Fruit fly (Drosophila melanogaster) whole organism, embryonic: ENCODE data around the gene Ufd1.

ENCODE experiments used
- ATbp ChIP-seq: fragments of 200-800 bp; sonication (Bioruptor generic); optimal IDR thresholded peaks from 2 replicates; lab custom pipeline; 2017; ENCODE audit warnings: missing biosample characterization, mild to moderate bottlenecking, missing genetic modification characterization, missing genetic modification reagents
- Bgb ChIP-seq: fragments of 200-800 bp; sonication (Bioruptor generic); IDR thresholded peaks from 2 replicates; pipeline ENCODE4 v1.3.6; 2022; ENCODE audit warnings: missing biosample characterization, missing genetic modification characterization; ENCODE audit not compliant: partially characterized antibody
- CG10431 ChIP-seq: fragments of 200-800 bp; sonication (Bioruptor generic); optimal IDR thresholded peaks from 3 replicates; lab custom pipeline; 2018; ENCODE audit warnings: missing biosample characterization, mild to moderate bottlenecking, missing genetic modification characterization
- CG11398 ChIP-seq: fragments of 200-800 bp; sonication (Bioruptor generic); optimal IDR thresholded peaks from 2 replicates; lab custom pipeline; 2016; ENCODE audit warnings: missing biosample characterization, missing genetic modification characterization
- CG11696 ChIP-seq: fragments of 200-800 bp; sonication (Bioruptor generic); IDR thresholded peaks from 2 replicates; pipeline ENCODE4 v1.3.6; 2022; ENCODE audit warnings: missing biosample characterization, missing genetic modification characterization
- CG12744 ChIP-seq: fragments of 200-800 bp; sonication (Bioruptor generic); optimal IDR thresholded peaks from 2 replicates; lab custom pipeline; 2016; ENCODE audit warnings: missing biosample characterization, missing genetic modification characterization
- CG15269 ChIP-seq: fragments of 200-800 bp; sonication (Bioruptor generic); optimal IDR thresholded peaks from 2 replicates; lab custom pipeline; 2018; ENCODE audit warnings: missing biosample characterization, mild to moderate bottlenecking, missing genetic modification characterization, moderate library complexity
- CG1529 ChIP-seq: fragments of 200-800 bp; sonication (Bioruptor generic); optimal IDR thresholded peaks from 3 replicates; lab custom pipeline; 2018; ENCODE audit warnings: missing biosample characterization, missing genetic modification characterization
- CG2120 ChIP-seq: fragments of 200-800 bp; sonication (Bioruptor generic); optimal IDR thresholded peaks from 3 replicates; lab custom pipeline; 2016; ENCODE audit warnings: missing biosample characterization, missing genetic modification characterization
- CG2875 ChIP-seq: fragments of 200-800 bp; sonication (Bioruptor generic); optimal IDR thresholded peaks from 2 replicates; lab custom pipeline; 2017; ENCODE audit warnings: missing biosample characterization, mild to moderate bottlenecking, missing genetic modification characterization, missing genetic modification reagents
- CG32532 ChIP-seq: fragments of 200-800 bp; sonication (Bioruptor generic); IDR thresholded peaks from 2 replicates; pipeline ENCODE4 v1.3.6; 2022; ENCODE audit warnings: missing biosample characterization, missing genetic modification characterization
- CG33557 ChIP-seq: fragments of 200-800 bp; sonication (Bioruptor generic); optimal IDR thresholded peaks from 2 replicates; lab custom pipeline; 2019; ENCODE audit warnings: missing biosample characterization, mild to moderate bottlenecking, missing genetic modification characterization, moderate library complexity
- CG34376 ChIP-seq: fragments of 200-800 bp; sonication (Bioruptor generic); optimal IDR thresholded peaks from 2 replicates; lab custom pipeline; 2018; ENCODE audit warnings: missing biosample characterization, mild to moderate bottlenecking, missing genetic modification characterization
- CG4854 ChIP-seq: fragments of 200-800 bp; sonication (Bioruptor generic); optimal IDR thresholded peaks from 2 replicates; lab custom pipeline; 2016; ENCODE audit warnings: missing biosample characterization, missing genetic modification characterization, inconsistent platforms
- CG6654 ChIP-seq: fragments of 200-800 bp; sonication (Bioruptor generic); optimal IDR thresholded peaks from 2 replicates; lab custom pipeline; 2017; ENCODE audit warnings: missing biosample characterization, mild to moderate bottlenecking, missing genetic modification characterization
- CG6813 ChIP-seq: fragments of 200-800 bp; sonication (Bioruptor generic); optimal IDR thresholded peaks from 2 replicates; lab custom pipeline; 2017; ENCODE audit warnings: missing biosample characterization, missing genetic modification characterization, mild to moderate bottlenecking, moderate library complexity, missing genetic modification reagents
- CG8478 ChIP-seq: fragments of >200 bp; optimal IDR thresholded peaks from 2 replicates; lab custom pipeline; 2018
- CG8924 ChIP-seq: fragments of 200-800 bp; optimal IDR thresholded peaks from 3 replicates; lab custom pipeline; 2019; ENCODE audit warnings: missing biosample characterization, mild to moderate bottlenecking, missing genetic modification characterization, moderate library complexity
- CTCF ChIP-seq: fragments of 200-800 bp; sonication (Bioruptor generic); optimal IDR thresholded peaks from 2 replicates; lab custom pipeline; 2017; ENCODE audit warnings: missing biosample characterization, mild to moderate bottlenecking, missing genetic modification characterization, moderate library complexity
- D19A ChIP-seq: fragments of 200-800 bp; optimal IDR thresholded peaks from 3 replicates; lab custom pipeline; 2019; ENCODE audit warnings: missing biosample characterization, mild to moderate bottlenecking, missing genetic modification characterization, moderate library complexity
- Dad ChIP-seq: fragments of 200-800 bp; sonication (Bioruptor generic); optimal IDR thresholded peaks from 3 replicates; lab custom pipeline; 2016; ENCODE audit warnings: missing biosample characterization, missing genetic modification characterization
- E2f2 ChIP-seq: fragments of 200-800 bp; sonication (Bioruptor generic); IDR thresholded peaks from 2 replicates; pipeline ENCODE4 v1.3.6; 2022; ENCODE audit warnings: missing biosample characterization, missing genetic modification characterization
- Eip74EF ChIP-seq, 2 experiments: fragments of 200-800 bp in 1 of 2; fragments of >200 bp in 1 of 2; sonication (Bioruptor generic) in 1 of 2; optimal IDR thresholded peaks; 2 replicates each; lab custom pipeline; 2017 to 2019; ENCODE audit warnings: missing biosample characterization in 2 of 2, missing genetic modification characterization in 2 of 2, mild to moderate bottlenecking in 1 of 2, moderate library complexity in 1 of 2
- H2.0 ChIP-seq: fragments of 200-800 bp; sonication (Bioruptor generic); IDR thresholded peaks from 2 replicates; pipeline ENCODE4 v1.3.6; 2022; ENCODE audit warnings: missing biosample characterization, missing genetic modification characterization
- HLH3B ChIP-seq: fragments of 200-800 bp; sonication (Bioruptor generic); IDR thresholded peaks from 2 replicates; pipeline ENCODE4 v1.3.6; 2022; ENCODE audit warnings: missing biosample characterization, missing genetic modification characterization
- Lim3 ChIP-seq: fragments of 200-800 bp; sonication (Bioruptor generic); IDR thresholded peaks from 2 replicates; pipeline ENCODE4 v1.3.6; 2022; ENCODE audit warnings: missing biosample characterization, missing genetic modification characterization
- MTF-1 ChIP-seq: fragments of 200-800 bp; sonication (Bioruptor generic); optimal IDR thresholded peaks from 2 replicates; lab custom pipeline; 2018; ENCODE audit warnings: missing biosample characterization, mild to moderate bottlenecking, missing genetic modification characterization, borderline replicate concordance
- Med ChIP-seq: fragments of 200-800 bp; sonication (Bioruptor generic); peaks from one replicate; lab custom pipeline; 2016; ENCODE audit warnings: missing biosample characterization, missing genetic modification characterization, mild to moderate bottlenecking, inconsistent platforms, moderate library complexity
- Nf-YC ChIP-seq: fragments of 200-800 bp; optimal IDR thresholded peaks from 3 replicates; lab custom pipeline; 2019; ENCODE audit warnings: missing biosample characterization, mild to moderate bottlenecking, missing genetic modification characterization, moderate library complexity
- NfI ChIP-seq: fragments of 200-800 bp; sonication (Bioruptor generic); optimal IDR thresholded peaks from 3 replicates; lab custom pipeline; 2018; ENCODE audit warnings: missing biosample characterization, mild to moderate bottlenecking, missing genetic modification characterization, moderate library complexity
- PHDP ChIP-seq: fragments of 200-800 bp; sonication (Bioruptor generic); optimal IDR thresholded peaks from 3 replicates; lab custom pipeline; 2018; ENCODE audit warnings: missing biosample characterization, mild to moderate bottlenecking, missing genetic modification characterization, moderate library complexity
- ab ChIP-seq: fragments of 200-800 bp; sonication (Bioruptor generic); optimal IDR thresholded peaks from 2 replicates; lab custom pipeline; 2016; ENCODE audit warnings: missing biosample characterization, missing genetic modification characterization
- ac ChIP-seq: fragments of 200-800 bp; sonication (Bioruptor generic); optimal IDR thresholded peaks from 3 replicates; lab custom pipeline; 2017; ENCODE audit warnings: missing biosample characterization, mild to moderate bottlenecking, missing genetic modification characterization
- aop ChIP-seq: fragments of 200-800 bp; sonication (Bioruptor generic); IDR thresholded peaks from 2 replicates; pipeline ENCODE4 v1.3.6; 2022; ENCODE audit warnings: missing biosample characterization, missing genetic modification characterization
- crp ChIP-seq, 2 experiments: fragments of 200-800 bp; sonication (Bioruptor generic); optimal IDR thresholded peaks; 2 replicates in 1 of 2; 3 replicates in 1 of 2; lab custom pipeline; 2017; ENCODE audit warnings: missing biosample characterization in 2 of 2, missing genetic modification characterization in 2 of 2, mild to moderate bottlenecking in 1 of 2, moderate library complexity in 1 of 2
- dmrt99B ChIP-seq: fragments of 200-800 bp; sonication (Bioruptor generic); optimal IDR thresholded peaks from 2 replicates; lab custom pipeline; 2018; ENCODE audit warnings: missing biosample characterization, mild to moderate bottlenecking, missing genetic modification characterization, moderate library complexity
- ewg ChIP-seq: fragments of 200-800 bp; sonication (Bioruptor generic); optimal IDR thresholded peaks from 3 replicates; lab custom pipeline; 2017; ENCODE audit warnings: mild to moderate bottlenecking, missing biosample characterization, missing genetic modification reagents, missing genetic modification characterization
- exex ChIP-seq: fragments of 200-800 bp; sonication (Bioruptor generic); optimal IDR thresholded peaks from 4 replicates; lab custom pipeline; 2018; ENCODE audit warnings: missing biosample characterization, mild to moderate bottlenecking, missing genetic modification characterization, moderate library complexity
- ftz-f1 ChIP-seq: fragments of 200-800 bp; sonication (Bioruptor generic); optimal IDR thresholded peaks from 2 replicates; lab custom pipeline; 2016; ENCODE audit warnings: missing biosample characterization, missing genetic modification characterization
- fu2 ChIP-seq: fragments of 200-800 bp; sonication (Bioruptor generic); optimal IDR thresholded peaks from 2 replicates; lab custom pipeline; 2016; ENCODE audit warnings: missing biosample characterization, missing genetic modification characterization
- gt ChIP-seq: fragments of 200-800 bp; sonication (Bioruptor generic); IDR thresholded peaks from 2 replicates; pipeline ENCODE4 v1.3.6; 2022; ENCODE audit warnings: missing biosample characterization, missing genetic modification characterization
- jing ChIP-seq: fragments of 200-800 bp; sonication (Bioruptor generic); optimal IDR thresholded peaks from 2 replicates; lab custom pipeline; 2018; ENCODE audit warnings: missing biosample characterization, mild to moderate bottlenecking, missing genetic modification characterization
- lilli ChIP-seq: fragments of 200-800 bp; sonication (Bioruptor generic); optimal IDR thresholded peaks from 3 replicates; lab custom pipeline; 2016; ENCODE audit warnings: missing biosample characterization, missing genetic modification characterization
- odd ChIP-seq: fragments of 200-800 bp; sonication (Bioruptor generic); optimal IDR thresholded peaks from 2 replicates; lab custom pipeline; 2017; ENCODE audit warnings: missing biosample characterization, mild to moderate bottlenecking, missing genetic modification characterization
- onecut ChIP-seq: fragments of 200-800 bp; sonication (Bioruptor generic); IDR thresholded peaks from 2 replicates; pipeline ENCODE4 v1.3.6; 2022; ENCODE audit warnings: missing biosample characterization, missing genetic modification characterization
- peb ChIP-seq: fragments of 200-800 bp; sonication (Bioruptor generic); IDR thresholded peaks from 2 replicates; pipeline ENCODE4 v1.3.6; 2022; ENCODE audit warnings: missing biosample characterization, missing genetic modification characterization
- shn ChIP-seq: fragments of 200-800 bp; sonication (Bioruptor generic); optimal IDR thresholded peaks from 3 replicates; lab custom pipeline; 2016; ENCODE audit warnings: missing biosample characterization, missing genetic modification characterization
- slou ChIP-seq: fragments of 200-800 bp; sonication (Bioruptor generic); optimal IDR thresholded peaks from 3 replicates; lab custom pipeline; 2016; ENCODE audit warnings: missing biosample characterization, missing genetic modification characterization
- trem ChIP-seq: fragments of 200-800 bp; optimal IDR thresholded peaks from 3 replicates; lab custom pipeline; 2019; ENCODE audit warnings: missing biosample characterization, mild to moderate bottlenecking, missing genetic modification characterization, moderate library complexity
- ttk ChIP-seq: fragments of 200-800 bp; sonication (Bioruptor generic); IDR thresholded peaks from 2 replicates; pipeline ENCODE4 v2.1.2; 2022; ENCODE audit warnings: missing biosample characterization, missing genetic modification characterization
- unc-4 ChIP-seq: fragments of 200-800 bp; sonication (Bioruptor generic); IDR thresholded peaks from 2 replicates; pipeline ENCODE4 v1.3.6; 2022; ENCODE audit warnings: missing biosample characterization, missing genetic modification characterization; ENCODE audit not compliant: partially characterized antibody
- vfl ChIP-seq: fragments of 200-800 bp; sonication (Bioruptor generic); optimal IDR thresholded peaks from 2 replicates; lab custom pipeline; 2016; ENCODE audit warnings: missing biosample characterization, missing genetic modification characterization
- yki ChIP-seq: fragments of >200 bp; optimal IDR thresholded peaks from 3 replicates; lab custom pipeline; 2018

Ufd1 gene

DNA sequence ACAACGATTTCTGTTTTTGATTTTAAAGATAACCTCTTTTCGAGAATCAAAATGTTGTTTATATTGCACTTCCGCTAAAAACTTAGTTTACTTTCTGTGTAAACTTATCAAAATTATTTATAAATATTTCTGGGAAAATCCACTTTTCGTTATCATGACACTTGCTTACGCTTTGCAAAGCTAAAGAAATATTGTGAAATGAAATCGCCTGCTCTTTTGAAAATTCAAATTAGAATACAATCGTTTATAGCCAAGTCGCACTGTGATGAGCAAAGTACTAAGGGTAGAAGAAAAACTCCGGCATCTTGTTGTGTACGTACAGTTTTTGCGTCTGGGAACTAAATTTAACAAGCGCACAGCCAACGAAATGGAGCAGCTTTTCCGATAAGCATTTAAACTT is 1.4 kb upstream of the Ufd1 start (continued):
- TF ChIP-seq ewg (GFP tag; lab: Kevin White, UChicago), result no peak
- no peak for TF ChIP-seq Dad (GFP tag; lab: Kevin White, UChicago)
- TF ChIP-seq E2f2 (GFP tag; lab: Robert Waterston, UW), result no peak
- peak; percentile 79 for TF ChIP-seq Med (GFP tag; lab: Kevin White, UChicago)
- no peak for TF ChIP-seq ATbp (GFP tag; lab: Kevin White, UChicago)
- TF ChIP-seq H2.0 (GFP tag; lab: Robert Waterston, UW), result no peak
- TF ChIP-seq CG34376 (GFP tag; lab: Kevin White, UChicago), result no peak
- TF ChIP-seq yki (lab: Kevin White, UChicago), result no peak
- no peak for TF ChIP-seq Nf-YC (tag; lab: Kevin White, UChicago)
- 0 out of 2 replicates have a peak, but pooled peaks have one; percentile 21 for TF ChIP-seq HLH3B (GFP tag; lab: Robert Waterston, UW)
- no peak for TF ChIP-seq peb (GFP tag; lab: Robert Waterston, UW)
- TF ChIP-seq CG32532 (GFP tag; lab: Robert Waterston, UW), result no peak
- no peak for TF ChIP-seq CG12744 (GFP tag; lab: Kevin White, UChicago)
- no peak for TF ChIP-seq ttk (GFP tag; lab: Robert Waterston, UW)
- peak in 1 of 2 experiments; percentile 20 for TF ChIP-seq Eip74EF (GFP tag; optimal IDR thresholded peaks at IDR 0.05; lab: Kevin White, UChicago)
- no peak for TF ChIP-seq fu2 (GFP tag; lab: Kevin White, UChicago)
- no peak for TF ChIP-seq aop (GFP tag; lab: Robert Waterston, UW)
- no peak for TF ChIP-seq CG11696 (GFP tag; lab: Robert Waterston, UW)
- TF ChIP-seq CG8478 (lab: Kevin White, UChicago), result no peak
- no peak for TF ChIP-seq CG2875
- TF ChIP-seq CG4854, result no peak
- TF ChIP-seq crp (GFP tag; optimal IDR thresholded peaks at IDR 0.05; lab: Kevin White, UChicago), result no peak
- no peak for TF ChIP-seq ac (GFP tag; lab: Kevin White, UChicago)
- no peak for TF ChIP-seq CG8924
- TF ChIP-seq CG15269, result no peak
- no peak for TF ChIP-seq Bgb (GFP tag; lab: Robert Waterston, UW)
- no peak for TF ChIP-seq vfl
- TF ChIP-seq CG1529 (GFP tag; lab: Kevin White, UChicago), result no peak
- no peak for TF ChIP-seq MTF-1
- no peak for TF ChIP-seq odd (GFP tag; lab: Kevin White, UChicago)
- peak; percentile 23 for TF ChIP-seq NfI (GFP tag; lab: Kevin White, UChicago)
- TF ChIP-seq CG6813, result no peak
- TF ChIP-seq ftz-f1 (GFP tag; lab: Kevin White, UChicago), result no peak
- TF ChIP-seq CTCF (GFP tag; lab: Kevin White, UChicago), result no peak
- TF ChIP-seq D19A (tag; lab: Kevin White, UChicago), result no peak
- TF ChIP-seq trem (tag; lab: Kevin White, UChicago), result no peak
- peak; percentile 37 for TF ChIP-seq lilli (GFP tag; lab: Kevin White, UChicago)
- no peak for TF ChIP-seq Lim3 (GFP tag; lab: Robert Waterston, UW)
- TF ChIP-seq PHDP (tag; lab: Kevin White, UChicago), result peak; percentile 23
- peak; percentile 29 for TF ChIP-seq dmrt99B (tag; lab: Kevin White, UChicago)
- TF ChIP-seq ab (GFP tag; lab: Kevin White, UChicago), result no peak
- no peak for TF ChIP-seq CG10431 (GFP tag; lab: Kevin White, UChicago)
- peak; percentile 36 for TF ChIP-seq CG2120 (GFP tag; lab: Kevin White, UChicago)
- TF ChIP-seq onecut (GFP tag; lab: Robert Waterston, UW), result no peak
- TF ChIP-seq gt (GFP tag; lab: Robert Waterston, UW), result no peak
- no peak for TF ChIP-seq shn
- TF ChIP-seq exex (tag; lab: Kevin White, UChicago), result no peak
- no peak for TF ChIP-seq jing
- TF ChIP-seq unc-4 (GFP tag; lab: Robert Waterston, UW), result no peak
- no peak for TF ChIP-seq slou
- no peak for TF ChIP-seq CG33557 (GFP tag; lab: Kevin White, UChicago)
- TF ChIP-seq CG11398 (GFP tag; lab: Kevin White, UChicago), result no peak
- TF ChIP-seq CG6654, result no peak
